Worm (Caenorhabditis elegans): ENCODE measurements around the gene mrps-17.

The mrps-17 gene

DNA sequence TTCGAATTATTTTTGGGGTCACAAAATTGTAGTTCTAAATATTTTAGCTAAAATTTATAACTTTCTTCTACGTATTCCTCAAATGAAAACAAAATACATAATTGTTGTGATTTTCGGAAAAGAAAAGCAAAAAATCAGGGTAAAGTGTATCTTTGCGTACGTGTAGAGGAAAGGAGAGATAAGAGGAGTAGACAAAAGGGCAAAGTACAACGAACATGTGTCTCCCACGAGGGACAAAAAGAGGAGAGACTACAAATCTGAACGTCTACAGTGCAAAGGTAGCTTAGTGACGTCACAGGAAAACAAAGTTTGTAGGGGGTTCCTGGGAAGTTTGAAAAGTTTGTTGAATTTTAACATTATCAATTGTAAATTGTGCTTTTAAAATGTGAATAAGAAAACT lies 15.9 kb upstream of the mrps-17 start:
- TF ChIP-seq efl-3 (GFP tag; optimal IDR thresholded peaks at IDR 0.05) (no peak), nhr-90 (tag; optimal IDR thresholded peaks at IDR 0.05; ENCODE audit: poor library complexity) (peak; percentile 45), mdl-1 (tag; optimal IDR thresholded peaks at IDR 0.05) (peak in 1 of 2 experiments; percentile 66), pag-3 (tag; optimal IDR thresholded peaks at IDR 0.05; ENCODE audit: borderline replicate concordance, insufficient read depth) (no peak), nhr-11 (tag; optimal IDR thresholded peaks at IDR 0.05) (peak; percentile 34), snpc-4 (tag; optimal IDR thresholded peaks at IDR 0.05) (no peak), sptf-1 (tag; optimal IDR thresholded peaks at IDR 0.05) (no peak), nhr-85 (tag) (peak; percentile 78), ztf-11 (tag; optimal IDR thresholded peaks at IDR 0.05) (no peak), F16B12.6 (tag; optimal IDR thresholded peaks at IDR 0.05) (no peak), nhr-237 (tag; optimal IDR thresholded peaks at IDR 0.05) (no peak), lin-35 (GFP tag; optimal IDR thresholded peaks at IDR 0.05) (peak; percentile 13 to 49), pax-3 (tag; optimal IDR thresholded peaks at IDR 0.05) (no peak), dpl-1 (GFP tag; optimal IDR thresholded peaks at IDR 0.05) (peak in 2 of 3 experiments; percentile 17 to 36), nhr-12 (tag; optimal IDR thresholded peaks at IDR 0.05) (no peak), egl-27 (tag; optimal IDR thresholded peaks at IDR 0.05) (no peak), hlh-4 (tag; optimal IDR thresholded peaks at IDR 0.05) (no peak), nhr-84 (tag; optimal IDR thresholded peaks at IDR 0.05) (no peak), aha-1 (tag; optimal IDR thresholded peaks at IDR 0.05) (no peak), swsn-7 (tag; optimal IDR thresholded peaks at IDR 0.05) (no peak), mep-1 (tag; optimal IDR thresholded peaks at IDR 0.05) (peak; percentile 48), irx-1 (tag; optimal IDR thresholded peaks at IDR 0.05) (no peak), rnt-1 (tag; optimal IDR thresholded peaks at IDR 0.05) (peak; percentile 51), snu-23 (GFP tag; optimal IDR thresholded peaks at IDR 0.05) (peak; percentile 68), lsy-2 (tag; optimal IDR thresholded peaks at IDR 0.05) (peak in 1 of 2 experiments; percentile 32), sup-37 (GFP tag; optimal IDR thresholded peaks at IDR 0.05) (no peak), ama-1 (optimal IDR thresholded peaks at IDR 0.05) (no peak), lir-3 (tag; optimal IDR thresholded peaks at IDR 0.05; ENCODE audit: poor library complexity) (no peak), nhr-77 (tag; optimal IDR thresholded peaks at IDR 0.05) (no peak), lin-13 (GFP tag; optimal IDR thresholded peaks at IDR 0.05) (peak; percentile 27), alr-1 (tag; optimal IDR thresholded peaks at IDR 0.05; ENCODE audit: borderline replicate concordance) (no peak), ceh-8 (GFP tag; optimal IDR thresholded peaks at IDR 0.05) (no peak), unc-86 (tag; optimal IDR thresholded peaks at IDR 0.05) (no peak), nhr-19 (GFP tag; conservative IDR thresholded peaks at IDR 0.05) (peak; percentile 55), nhr-71 (tag; optimal IDR thresholded peaks at IDR 0.05) (peak; percentile 67), efl-1 (optimal IDR thresholded peaks at IDR 0.05) (peak in 1 of 2 experiments; percentile 1), efl-1 (GFP tag; optimal IDR thresholded peaks at IDR 0.05 in 1 of 2) (no peak), fos-1 (tag; optimal IDR thresholded peaks at IDR 0.05) (no peak), lin-14 (GFP tag; optimal IDR thresholded peaks at IDR 0.05) (peak; percentile 76), ceh-63 (GFP tag; optimal IDR thresholded peaks at IDR 0.05) (no peak), zip-4 (GFP tag; optimal IDR thresholded peaks at IDR 0.05) (no peak), ceh-88 (GFP tag; IDR thresholded peaks at IDR 0.05) (no peak), blmp-1 (tag; optimal IDR thresholded peaks at IDR 0.05) (peak; percentile 69), tbx-2 (tag; optimal IDR thresholded peaks at IDR 0.05) (peak; percentile 12), C04F5.9 (tag; optimal IDR thresholded peaks at IDR 0.05) (no peak), lin-15B (tag; optimal IDR thresholded peaks at IDR 0.05) (no peak), elt-3 (tag; optimal IDR thresholded peaks at IDR 0.05) (peak in 1 of 6 experiments; percentile 49), ztf-4 (tag; optimal IDR thresholded peaks at IDR 0.05) (peak; percentile 62), nhr-28 (tag; optimal IDR thresholded peaks at IDR 0.05) (no peak), hlh-17 (GFP tag; optimal IDR thresholded peaks at IDR 0.05; ENCODE audit: borderline replicate concordance) (no peak), C16A3.4 (tag; optimal IDR thresholded peaks at IDR 0.05) (peak; percentile 16), vab-15 (tag; optimal IDR thresholded peaks at IDR 0.05) (no peak), nhr-20 (tag; optimal IDR thresholded peaks at IDR 0.05) (peak; percentile 77)

All from whole organism, L1 larva.